Fruit fly (Drosophila melanogaster): ENCODE data around the gene CG12268.

CG12268 gene

dm6 chr3R:23986479-23986930 lies 38.3 kb upstream of the CG12268 start, which contains the start of the genes CG13603 and CG5902 (continued):
- TF ChIP-seq Ets97D (GFP tag; optimal IDR thresholded peaks at IDR 0.05) (peak; percentile 80), gce (GFP tag; IDR thresholded peaks at IDR 0.05) (0 out of 3 replicates have a peak, but pooled peaks have one; percentile 9), fu2 (GFP tag; optimal IDR thresholded peaks at IDR 0.05) (peak; percentile 31), CG10543 (GFP tag; optimal IDR thresholded peaks at IDR 0.05) (peak; percentile 32), CG3407 (GFP tag; optimal IDR thresholded peaks at IDR 0.05) (no peak), CG12744 (GFP tag; optimal IDR thresholded peaks at IDR 0.05) (no peak), CG7745 (tag; optimal IDR thresholded peaks at IDR 0.05) (no peak), CG1647 (GFP tag; optimal IDR thresholded peaks at IDR 0.05) (no peak), CG15514 (GFP tag; optimal IDR thresholded peaks at IDR 0.05) (peak; percentile 73), run (tag; optimal IDR thresholded peaks at IDR 0.05) (no peak), Trl (optimal IDR thresholded peaks at IDR 0.05) (no peak), Trl (GFP tag; optimal IDR thresholded peaks at IDR 0.05) (peak; percentile 51), sisA (GFP tag; IDR thresholded peaks at IDR 0.05) (no peak), CoRest (tag; optimal IDR thresholded peaks at IDR 0.05) (no peak), Dip2 (GFP tag; IDR thresholded peaks at IDR 0.05) (no peak), maf-S (GFP tag; optimal IDR thresholded peaks at IDR 0.05) (peak; percentile 45), emc (GFP tag; optimal IDR thresholded peaks at IDR 0.05) (no peak), CG10147 (GFP tag; optimal IDR thresholded peaks at IDR 0.05) (no peak), odd (GFP tag; optimal IDR thresholded peaks at IDR 0.05) (peak; percentile 25), Oaz (GFP tag; IDR thresholded peaks at IDR 0.05) (no peak), Ravus (GFP tag; IDR thresholded peaks at IDR 0.05) (no peak), exex (tag; optimal IDR thresholded peaks at IDR 0.05) (no peak), CG9609 (GFP tag; optimal IDR thresholded peaks at IDR 0.05) (peak; percentile 38), HHEX (GFP tag; optimal IDR thresholded peaks at IDR 0.05) (no peak), ranshi (GFP tag; IDR thresholded peaks at IDR 0.05) (0 out of 2 replicates have a peak, but pooled peaks have one; percentile 6), tap (tag; optimal IDR thresholded peaks at IDR 0.05) (no peak), knrl (GFP tag; IDR thresholded peaks at IDR 0.05; ENCODE audit: partially characterized antibody) (peak; percentile 82), CG11560 (tag; IDR thresholded peaks at IDR 0.05) (no peak), CG12391 (tag; optimal IDR thresholded peaks at IDR 0.05) (peak; percentile 39), CG18262 (tag; optimal IDR thresholded peaks at IDR 0.05) (peak; percentile 16), kni (GFP tag; optimal IDR thresholded peaks at IDR 0.05) (no peak), luna (GFP tag; optimal IDR thresholded peaks at IDR 0.05) (no peak), vnd (GFP tag; IDR thresholded peaks at IDR 0.05; ENCODE audit: partially characterized antibody) (peak; percentile 72), CG7556 (GFP tag; optimal IDR thresholded peaks at IDR 0.05) (no peak), CG15269 (tag; optimal IDR thresholded peaks at IDR 0.05) (no peak), gro (GFP tag; optimal IDR thresholded peaks at IDR 0.05) (peak; percentile 4), klu (GFP tag; IDR thresholded peaks at IDR 0.05) (no peak), CG14667 (GFP tag; IDR thresholded peaks at IDR 0.05) (no peak), CG6689 (GFP tag; IDR thresholded peaks at IDR 0.05) (no peak), CG30431 (GFP tag; optimal IDR thresholded peaks at IDR 0.05) (no peak), CG1233 (GFP tag; optimal IDR thresholded peaks at IDR 0.05) (no peak), shn (GFP tag; optimal IDR thresholded peaks at IDR 0.05) (peak; percentile 47), dm (GFP tag; optimal IDR thresholded peaks at IDR 0.05) (peak; percentile 66), CG5953 (GFP tag; IDR thresholded peaks at IDR 0.05) (no peak), Jarid2 (GFP tag; optimal IDR thresholded peaks at IDR 0.05) (no peak), mld (GFP tag; IDR thresholded peaks at IDR 0.05; ENCODE audit: partially characterized antibody) (peak; percentile 79; the same call in 2 of the 3 replicates), ci (GFP tag; IDR thresholded peaks at IDR 0.05) (peak; percentile 71; the same call in 1 of the 3 replicates), insv (GFP tag; optimal IDR thresholded peaks at IDR 0.05) (no peak), bsh (GFP tag; optimal IDR thresholded peaks at IDR 0.05) (peak in 1 of 2 experiments; percentile 17), CG31224 (GFP tag; IDR thresholded peaks at IDR 0.05) (no peak), Spps (tag; optimal IDR thresholded peaks at IDR 0.05) (peak; percentile 23)

Data from whole organism, embryonic.